Worm (Caenorhabditis elegans) whole organism, L3 larva: ENCODE measurements around the gene F58F6.5.

Experiments used
- ama-1 ChIP-seq: fragments of 150-350 bp; optimal IDR thresholded peaks from 2 replicates; lab custom pipeline; 2018
- ceh-16 ChIP-seq: sonication (generic microtip); optimal IDR thresholded peaks from 2 replicates; lab custom pipeline; 2017; ENCODE audit warnings: missing biosample characterization, missing genetic modification characterization
- ceh-28 ChIP-seq: fragments of 150-350 bp; optimal IDR thresholded peaks from 2 replicates; lab custom pipeline; 2014; ENCODE audit warnings: missing biosample characterization, missing genetic modification reagents, missing genetic modification characterization
- ceh-9 ChIP-seq: sonication (generic microtip); optimal IDR thresholded peaks from 2 replicates; lab custom pipeline; 2018; ENCODE audit warnings: missing biosample characterization, missing genetic modification characterization
- daf-12 ChIP-seq: fragments of 150-350 bp; optimal IDR thresholded peaks from 2 replicates; lab custom pipeline; 2014; ENCODE audit warnings: missing biosample characterization, missing genetic modification reagents, missing genetic modification characterization
- egl-27 ChIP-seq: sonication (generic microtip); optimal IDR thresholded peaks from 4 replicates; lab custom pipeline; 2017; ENCODE audit warnings: missing biosample characterization, missing genetic modification reagents, missing genetic modification characterization
- egl-5 ChIP-seq: fragments of 150-350 bp; optimal IDR thresholded peaks from 2 replicates; lab custom pipeline; 2017; ENCODE audit warnings: missing biosample characterization, missing genetic modification reagents, missing genetic modification characterization, inconsistent platforms
- elt-2 ChIP-seq: sonication (generic microtip); optimal IDR thresholded peaks from 2 replicates; lab custom pipeline; 2016; ENCODE audit warnings: missing genetic modification reagents, mild to moderate bottlenecking, missing genetic modification characterization, missing compliant biosample characterization
- elt-3 ChIP-seq, 3 experiments: fragments of 150-350 bp in 1 of 3; sonication (generic microtip) in 2 of 3; optimal IDR thresholded peaks; 2 replicates in 2 of 3; 4 replicates in 1 of 3; lab custom pipeline; 2014 to 2017; ENCODE audit warnings: missing biosample characterization in 3 of 3, missing genetic modification characterization in 3 of 3
- eor-1 ChIP-seq, 2 experiments: fragments of 150-350 bp; optimal IDR thresholded peaks; 2 replicates each; lab custom pipeline; 2014 to 2018; ENCODE audit warnings: missing biosample characterization in 2 of 2, missing genetic modification characterization in 2 of 2
- fkh-10 ChIP-seq: sonication (generic microtip); optimal IDR thresholded peaks from 2 replicates; lab custom pipeline; 2017; ENCODE audit warnings: missing biosample characterization, missing genetic modification reagents, missing genetic modification characterization
- fos-1 ChIP-seq: fragments of 150-350 bp; optimal IDR thresholded peaks from 2 replicates; lab custom pipeline; 2014; ENCODE audit warnings: missing biosample characterization, missing genetic modification characterization
- jun-1 ChIP-seq: fragments of 150-350 bp; optimal IDR thresholded peaks from 2 replicates; lab custom pipeline; 2014; ENCODE audit warnings: missing biosample characterization, missing genetic modification reagents, missing genetic modification characterization
- mdl-1 ChIP-seq: fragments of 150-350 bp; optimal IDR thresholded peaks from 2 replicates; lab custom pipeline; 2014; ENCODE audit warnings: missing biosample characterization, missing genetic modification characterization
- mml-1 ChIP-seq: fragments of 150-350 bp; sonication (generic microtip); optimal IDR thresholded peaks from 3 replicates; lab custom pipeline; 2014; ENCODE audit warnings: missing biosample characterization, missing genetic modification characterization
- nfya-1 ChIP-seq: sonication (generic microtip); optimal IDR thresholded peaks from 2 replicates; lab custom pipeline; 2017; ENCODE audit warnings: missing genetic modification characterization, mild to moderate bottlenecking, missing compliant biosample characterization, antibody characterized with exemption, moderate library complexity; ENCODE audit not compliant: insufficient read depth
- nhr-12 ChIP-seq: fragments of 150-350 bp; optimal IDR thresholded peaks from 2 replicates; lab custom pipeline; 2014; ENCODE audit warnings: missing biosample characterization, missing genetic modification characterization
- nhr-23 ChIP-seq: fragments of 150-350 bp; optimal IDR thresholded peaks from 2 replicates; lab custom pipeline; 2014; ENCODE audit warnings: missing biosample characterization, missing genetic modification reagents, missing genetic modification characterization
- nhr-25 ChIP-seq: sonication (generic microtip); optimal IDR thresholded peaks from 2 replicates; lab custom pipeline; 2017; ENCODE audit warnings: missing biosample characterization, missing genetic modification characterization
- nhr-43 ChIP-seq: sonication (generic microtip); optimal IDR thresholded peaks from 2 replicates; lab custom pipeline; 2016; ENCODE audit warnings: mild to moderate bottlenecking, missing genetic modification characterization, missing compliant biosample characterization; ENCODE audit not compliant: poor library complexity, severe bottlenecking
- nhr-67 ChIP-seq: fragments of 150-350 bp; optimal IDR thresholded peaks from 2 replicates; lab custom pipeline; 2014; ENCODE audit warnings: missing biosample characterization, missing genetic modification characterization
- nhr-76 ChIP-seq: fragments of 150-350 bp; sonication (generic microtip); optimal IDR thresholded peaks from 5 replicates; lab custom pipeline; 2014; ENCODE audit warnings: missing biosample characterization, missing genetic modification characterization
- nhr-77 ChIP-seq: fragments of 150-350 bp; optimal IDR thresholded peaks from 2 replicates; lab custom pipeline; 2014; ENCODE audit warnings: missing biosample characterization, missing genetic modification characterization
- pha-4 ChIP-seq: fragments of 150-350 bp; optimal IDR thresholded peaks from 2 replicates; lab custom pipeline; 2014; ENCODE audit warnings: missing biosample characterization, missing genetic modification reagents, missing genetic modification characterization
- pqm-1 ChIP-seq: fragments of 150-350 bp; optimal IDR thresholded peaks from 2 replicates; lab custom pipeline; 2017; ENCODE audit warnings: missing biosample characterization, missing genetic modification characterization, inconsistent platforms
- skn-1 ChIP-seq: fragments of 150-350 bp; optimal IDR thresholded peaks from 2 replicates; lab custom pipeline; 2014; ENCODE audit warnings: missing biosample characterization, missing genetic modification characterization
- snpc-4 ChIP-seq: fragments of 150-350 bp; optimal IDR thresholded peaks from 2 replicates; lab custom pipeline; 2014; ENCODE audit warnings: missing biosample characterization, missing genetic modification characterization
- unc-62 ChIP-seq: fragments of 150-350 bp; sonication (generic microtip); optimal IDR thresholded peaks from 4 replicates; lab custom pipeline; 2014; ENCODE audit warnings: missing biosample characterization, missing genetic modification reagents, missing genetic modification characterization
- zag-1 ChIP-seq: fragments of 150-350 bp; optimal IDR thresholded peaks from 2 replicates; lab custom pipeline; 2014; ENCODE audit warnings: missing biosample characterization, missing genetic modification characterization
- ztf-11 ChIP-seq: fragments of 150-350 bp; optimal IDR thresholded peaks from 2 replicates; lab custom pipeline; 2014; ENCODE audit warnings: missing biosample characterization, missing genetic modification characterization

Gene F58F6.5

ce11 chrIV:1377699-1378098, 34.2 kb downstream of the F58F6.5 start:
- no peak for TF ChIP-seq nhr-23 (tag; lab: Kevin White, UChicago)
- no peak for TF ChIP-seq nfya-1 (tag; lab: Kevin White, UChicago)
- TF ChIP-seq ztf-11 (tag; lab: Kevin White, UChicago): no peak
- TF ChIP-seq skn-1 (tag; lab: Kevin White, UChicago): no peak
- no peak for TF ChIP-seq unc-62
- no peak for TF ChIP-seq ceh-9
- no peak for TF ChIP-seq eor-1 (tag; optimal IDR thresholded peaks at IDR 0.05; lab: Kevin White, UChicago)
- no peak for TF ChIP-seq nhr-77
- TF ChIP-seq snpc-4 (tag; lab: Kevin White, UChicago): no peak
- no peak for TF ChIP-seq egl-5 (tag; lab: Kevin White, UChicago)
- TF ChIP-seq fos-1 (tag; lab: Kevin White, UChicago): no peak
- TF ChIP-seq, all 47 proteins: peak for 0

ce11 chrIV:1378954-1379353, 35.5 kb downstream of the F58F6.5 start:
- TF ChIP-seq pqm-1 (peak; percentile 84), zag-1 (tag; lab: Kevin White, UChicago) (no peak), pha-4 (peak; percentile 62), daf-12 (tag; lab: Kevin White, UChicago) (no peak), elt-2 (peak; percentile 97), jun-1 (tag; lab: Kevin White, UChicago) (peak; percentile 37)

ce11 chrIV:1380350-1380749, 36.9 kb downstream of the F58F6.5 start:
- no peak for TF ChIP-seq nhr-67 (tag; lab: Kevin White, UChicago)
- no peak for TF ChIP-seq snpc-4 (tag; lab: Kevin White, UChicago)
- TF ChIP-seq egl-27 (tag; lab: Kevin White, UChicago): no peak
- TF ChIP-seq pqm-1: no peak
- TF ChIP-seq elt-3 (tag; optimal IDR thresholded peaks at IDR 0.05; lab: Kevin White, UChicago): no peak
- TF ChIP-seq eor-1 (tag; optimal IDR thresholded peaks at IDR 0.05; lab: Kevin White, UChicago): no peak
- no peak for TF ChIP-seq mdl-1 (tag; lab: Kevin White, UChicago)
- TF ChIP-seq elt-2: no peak
- no peak for TF ChIP-seq ceh-9
- TF ChIP-seq nhr-76 (tag; lab: Kevin White, UChicago): no peak
- no peak for TF ChIP-seq ceh-16
- no peak for TF ChIP-seq ceh-28
- TF ChIP-seq ztf-11 (tag; lab: Kevin White, UChicago): no peak

ce11 chrIV:1381596-1382274, 38.3 kb downstream of the F58F6.5 start:
- TF ChIP-seq nhr-43: peak; percentile 50
- TF ChIP-seq nhr-12: no peak
- no peak for TF ChIP-seq mml-1
- TF ChIP-seq nhr-23 (tag; lab: Kevin White, UChicago): peak; percentile 42
- no peak for TF ChIP-seq nfya-1 (tag; lab: Kevin White, UChicago)
- TF ChIP-seq nhr-25 (tag; lab: Kevin White, UChicago): peak; percentile 51

- TF ChIP-seq fkh-10 (GFP tag; lab: Kevin White, UChicago) (no peak), ama-1 (no peak), jun-1 (tag; lab: Kevin White, UChicago) (no peak), ceh-28 (no peak), nhr-77 (no peak), zag-1 (tag; lab: Kevin White, UChicago) (no peak)
- TF ChIP-seq, all 47 proteins: peak for 0
These were observed 42.0 kb downstream of the F58F6.5 start for ce11 chrIV:1385500-1385899.

ce11 chrIV:1385915-1386314, 42.4 kb downstream of the F58F6.5 start, which contains the start of gene nhr-41:
nhr-41 (plus strand) TSS chrIV:1386215.
- no peak for TF ChIP-seq nhr-23 (tag; lab: Kevin White, UChicago)
- no peak for TF ChIP-seq nfya-1 (tag; lab: Kevin White, UChicago)
- no peak for TF ChIP-seq nhr-12
- no peak for TF ChIP-seq pqm-1
